Fruit fly (Drosophila melanogaster) whole organism, embryonic: ENCODE data around the gene Lgr3.
A peak's percentile ranks its signal among the peaks of the same experiment; 100 is the strongest.

Experiments
- CG10147 ChIP-seq: fragments of 200-800 bp; sonication (Bioruptor generic); optimal IDR thresholded peaks from 2 replicates; lab custom pipeline; 2019; ENCODE audit warnings: missing biosample characterization, mild to moderate bottlenecking, missing genetic modification characterization, moderate library complexity
- CG11696 ChIP-seq: fragments of 200-800 bp; sonication (Bioruptor generic); IDR thresholded peaks from 2 replicates; pipeline ENCODE4 v1.3.6; 2022; ENCODE audit warnings: missing biosample characterization, missing genetic modification characterization
- CG13424 ChIP-seq: fragments of 200-800 bp; sonication (Bioruptor generic); optimal IDR thresholded peaks from 2 replicates; lab custom pipeline; 2019; ENCODE audit warnings: missing biosample characterization, mild to moderate bottlenecking, missing genetic modification characterization, moderate library complexity
- CG15073 ChIP-seq: fragments of 200-800 bp; sonication (Bioruptor generic); optimal IDR thresholded peaks from 2 replicates; lab custom pipeline; 2016; ENCODE audit warnings: missing biosample characterization, missing genetic modification characterization
- CG1602 ChIP-seq: fragments of 200-800 bp; sonication (Bioruptor generic); optimal IDR thresholded peaks from 3 replicates; lab custom pipeline; 2016; ENCODE audit warnings: missing biosample characterization, missing genetic modification characterization
- CG1647 ChIP-seq: fragments of 200-800 bp; sonication (Bioruptor generic); optimal IDR thresholded peaks from 3 replicates; lab custom pipeline; 2016; ENCODE audit warnings: missing biosample characterization, missing genetic modification characterization
- CG2199 ChIP-seq: fragments of 200-800 bp; sonication (Bioruptor generic); IDR thresholded peaks from 3 replicates; pipeline ENCODE4 v1.3.6; 2022; ENCODE audit warnings: missing biosample characterization, missing genetic modification characterization
- CG2202 ChIP-seq: fragments of 200-800 bp; sonication (Bioruptor generic); optimal IDR thresholded peaks from 2 replicates; lab custom pipeline; 2018; ENCODE audit warnings: missing biosample characterization, mild to moderate bottlenecking, missing genetic modification characterization
- CG3995 ChIP-seq: fragments of 200-800 bp; sonication (Bioruptor generic); optimal IDR thresholded peaks from 3 replicates; lab custom pipeline; 2016; ENCODE audit warnings: missing biosample characterization, missing genetic modification characterization
- CG4282 ChIP-seq: fragments of 200-800 bp; sonication (Bioruptor generic); optimal IDR thresholded peaks from 2 replicates; lab custom pipeline; 2016; ENCODE audit warnings: missing biosample characterization, missing genetic modification characterization
- CG8290 ChIP-seq, 3 experiments: fragments of 200-800 bp; sonication (Bioruptor generic); optimal IDR thresholded peaks; 2 replicates each; lab custom pipeline; 2016 to 2019; ENCODE audit warnings: missing biosample characterization in 3 of 3, missing genetic modification characterization in 3 of 3, mild to moderate bottlenecking in 2 of 3, moderate library complexity in 1 of 3
- CG9817 ChIP-seq: fragments of 200-800 bp; sonication (Bioruptor generic); optimal IDR thresholded peaks from 2 replicates; lab custom pipeline; 2018; ENCODE audit warnings: missing biosample characterization, mild to moderate bottlenecking, missing genetic modification characterization, moderate library complexity
- CHES-1-like ChIP-seq: fragments of 200-800 bp; sonication (Bioruptor generic); optimal IDR thresholded peaks from 2 replicates; lab custom pipeline; 2016; ENCODE audit warnings: missing biosample characterization, missing genetic modification characterization
- D19B ChIP-seq: fragments of 200-800 bp; sonication (Bioruptor generic); optimal IDR thresholded peaks from 2 replicates; lab custom pipeline; 2017; ENCODE audit warnings: missing biosample characterization, mild to moderate bottlenecking, missing genetic modification characterization
- Dp ChIP-seq: fragments of 200-800 bp; sonication (Bioruptor generic); optimal IDR thresholded peaks from 2 replicates; lab custom pipeline; 2018; ENCODE audit warnings: missing biosample characterization, mild to moderate bottlenecking, missing genetic modification characterization, moderate library complexity
- E2f1 ChIP-seq: fragments of 200-800 bp; sonication (Bioruptor generic); IDR thresholded peaks from 2 replicates; pipeline ENCODE4 v1.3.6; 2022; ENCODE audit warnings: missing biosample characterization, missing genetic modification characterization
- Eip74EF ChIP-seq, 2 experiments: fragments of 200-800 bp in 1 of 2; fragments of >200 bp in 1 of 2; sonication (Bioruptor generic) in 1 of 2; optimal IDR thresholded peaks; 2 replicates each; lab custom pipeline; 2017 to 2019; ENCODE audit warnings: missing biosample characterization in 2 of 2, missing genetic modification characterization in 2 of 2, mild to moderate bottlenecking in 1 of 2, moderate library complexity in 1 of 2
- H2.0 ChIP-seq: fragments of 200-800 bp; sonication (Bioruptor generic); IDR thresholded peaks from 2 replicates; pipeline ENCODE4 v1.3.6; 2022; ENCODE audit warnings: missing biosample characterization, missing genetic modification characterization
- Hr39 ChIP-seq: fragments of >200 bp; optimal IDR thresholded peaks from 2 replicates; lab custom pipeline; 2017
- Kr ChIP-seq: fragments of 200-800 bp; sonication (Bioruptor generic); optimal IDR thresholded peaks from 2 replicates; lab custom pipeline; 2017; ENCODE audit warnings: missing biosample characterization, mild to moderate bottlenecking, missing genetic modification characterization
- Meics ChIP-seq: fragments of 200-800 bp; sonication (Bioruptor generic); optimal IDR thresholded peaks from 2 replicates; lab custom pipeline; 2017; ENCODE audit warnings: missing biosample characterization, mild to moderate bottlenecking, missing genetic modification characterization
- Nf-YA ChIP-seq: fragments of 200-800 bp; sonication (Bioruptor generic); IDR thresholded peaks from 2 replicates; pipeline ENCODE4 v1.3.6; 2022; ENCODE audit warnings: missing biosample characterization, missing genetic modification characterization
- Nf-YB ChIP-seq: fragments of 200-800 bp; sonication (Bioruptor generic); optimal IDR thresholded peaks from 3 replicates; lab custom pipeline; 2019; ENCODE audit warnings: missing biosample characterization, mild to moderate bottlenecking, missing genetic modification characterization, moderate library complexity
- Rx ChIP-seq: fragments of 200-800 bp; sonication (Bioruptor generic); IDR thresholded peaks from 2 replicates; pipeline ENCODE4 v1.3.6; 2022; ENCODE audit warnings: missing biosample characterization, missing genetic modification characterization
- Scr ChIP-seq: fragments of 200-800 bp; sonication (Bioruptor generic); IDR thresholded peaks from 2 replicates; pipeline ENCODE4 v1.3.6; 2022; ENCODE audit warnings: missing biosample characterization, missing genetic modification characterization; ENCODE audit not compliant: partially characterized antibody
- Ssrp ChIP-seq: fragments of 200-800 bp; sonication (Bioruptor generic); optimal IDR thresholded peaks from 2 replicates; lab custom pipeline; 2018; ENCODE audit warnings: missing biosample characterization, mild to moderate bottlenecking, missing genetic modification characterization, moderate library complexity
- Usf ChIP-seq: fragments of 200-800 bp; sonication (Bioruptor generic); optimal IDR thresholded peaks from 2 replicates; lab custom pipeline; 2017; ENCODE audit warnings: missing genotype, missing biosample characterization, missing genetic modification characterization
- abd-A ChIP-seq: fragments of 200-800 bp; sonication (Bioruptor generic); optimal IDR thresholded peaks from 3 replicates; lab custom pipeline; 2019; ENCODE audit warnings: missing biosample characterization, mild to moderate bottlenecking, missing genetic modification characterization, moderate library complexity
- ac ChIP-seq: fragments of 200-800 bp; sonication (Bioruptor generic); optimal IDR thresholded peaks from 3 replicates; lab custom pipeline; 2017; ENCODE audit warnings: missing biosample characterization, mild to moderate bottlenecking, missing genetic modification characterization
- ato ChIP-seq: fragments of 200-800 bp; sonication (Bioruptor generic); IDR thresholded peaks from 2 replicates; pipeline ENCODE4 v1.3.6; 2022; ENCODE audit warnings: missing biosample characterization, missing genetic modification characterization; ENCODE audit not compliant: partially characterized antibody
- bsh ChIP-seq, 2 experiments: fragments of 200-800 bp; sonication (Bioruptor generic); optimal IDR thresholded peaks; 2 replicates each; lab custom pipeline; 2017 to 2018; ENCODE audit warnings: mild to moderate bottlenecking in 2 of 2, missing biosample characterization in 2 of 2, missing genetic modification characterization in 2 of 2, moderate library complexity in 1 of 2
- cas ChIP-seq: fragments of 200-800 bp; sonication (Bioruptor generic); IDR thresholded peaks from 2 replicates; pipeline ENCODE4 v1.3.6; 2022; ENCODE audit warnings: missing biosample characterization, missing genetic modification characterization
- chinmo ChIP-seq: fragments of 200-800 bp; sonication (Bioruptor generic); IDR thresholded peaks from 4 replicates; pipeline ENCODE4 v1.3.6; 2022; ENCODE audit warnings: missing biosample characterization, missing genetic modification characterization; ENCODE audit not compliant: partially characterized antibody
- crp ChIP-seq, 2 experiments: fragments of 200-800 bp; sonication (Bioruptor generic); optimal IDR thresholded peaks; 2 replicates in 1 of 2; 3 replicates in 1 of 2; lab custom pipeline; 2017; ENCODE audit warnings: missing biosample characterization in 2 of 2, missing genetic modification characterization in 2 of 2, mild to moderate bottlenecking in 1 of 2, moderate library complexity in 1 of 2
- dati ChIP-seq: fragments of 200-800 bp; sonication (Bioruptor generic); IDR thresholded peaks from 2 replicates; pipeline ENCODE4 v1.3.6; 2022; ENCODE audit warnings: missing biosample characterization, missing genetic modification characterization
- fru ChIP-seq: fragments of >200 bp; optimal IDR thresholded peaks from 2 replicates; lab custom pipeline; 2017
- gsb ChIP-seq: fragments of 200-800 bp; sonication (Bioruptor generic); IDR thresholded peaks from 2 replicates; pipeline ENCODE4 v1.3.6; 2022; ENCODE audit warnings: missing biosample characterization, missing genetic modification characterization
- hb ChIP-seq: fragments of 200-800 bp; sonication (Bioruptor generic); IDR thresholded peaks from 3 replicates; pipeline ENCODE4 v1.3.6; 2022; ENCODE audit warnings: missing biosample characterization, missing genetic modification characterization; ENCODE audit not compliant: partially characterized antibody
- hbn ChIP-seq: fragments of 200-800 bp; sonication (Bioruptor generic); IDR thresholded peaks from 2 replicates; pipeline ENCODE4 v1.3.6; 2022; ENCODE audit warnings: missing biosample characterization, missing genetic modification characterization; ENCODE audit not compliant: partially characterized antibody
- insv ChIP-seq, 2 experiments: fragments of 200-800 bp; sonication (Bioruptor generic); optimal IDR thresholded peaks; 3 replicates each; lab custom pipeline; 2016 to 2018; ENCODE audit warnings: missing biosample characterization in 2 of 2, missing genetic modification characterization in 2 of 2
- kay ChIP-seq: fragments of 200-800 bp; sonication (Bioruptor generic); optimal IDR thresholded peaks from 2 replicates; lab custom pipeline; 2016; ENCODE audit warnings: missing biosample characterization, missing genetic modification characterization
- nau ChIP-seq: fragments of 200-800 bp; sonication (Bioruptor generic); optimal IDR thresholded peaks from 3 replicates; lab custom pipeline; 2017; ENCODE audit warnings: missing biosample characterization, mild to moderate bottlenecking, missing genetic modification characterization, missing genetic modification reagents
- onecut ChIP-seq: fragments of 200-800 bp; sonication (Bioruptor generic); IDR thresholded peaks from 2 replicates; pipeline ENCODE4 v1.3.6; 2022; ENCODE audit warnings: missing biosample characterization, missing genetic modification characterization
- pan ChIP-seq, 4 experiments: fragments of >200 bp in 3 of 4; fragments of 200-800 bp in 1 of 4; sonication (Bioruptor generic) in 1 of 4; optimal IDR thresholded peaks in 3 of 4; IDR thresholded peaks in 1 of 4; 2 replicates each; pipeline versions ENCODE4 v1.3.6 to Lab custom; 2017 to 2022; ENCODE audit warnings: missing biosample characterization in 2 of 4, missing genetic modification characterization in 2 of 4, mixed read lengths in 1 of 4
- scrt ChIP-seq: fragments of 200-800 bp; sonication (Bioruptor generic); optimal IDR thresholded peaks from 2 replicates; lab custom pipeline; 2018; ENCODE audit warnings: missing biosample characterization, mild to moderate bottlenecking, missing genetic modification characterization, moderate library complexity
- sob ChIP-seq: fragments of 200-800 bp; sonication (Bioruptor generic); IDR thresholded peaks from 2 replicates; pipeline ENCODE4 v1.3.6; 2022; ENCODE audit warnings: missing biosample characterization, missing genetic modification characterization
- stc ChIP-seq: fragments of 200-800 bp; sonication (Bioruptor generic); IDR thresholded peaks from 2 replicates; pipeline ENCODE4 v1.3.6; 2022; ENCODE audit warnings: missing biosample characterization, missing genetic modification characterization
- tin ChIP-seq: fragments of 200-800 bp; sonication (Bioruptor generic); optimal IDR thresholded peaks from 3 replicates; lab custom pipeline; 2016; ENCODE audit warnings: missing biosample characterization, missing genetic modification characterization
- unc-4 ChIP-seq: fragments of 200-800 bp; sonication (Bioruptor generic); IDR thresholded peaks from 2 replicates; pipeline ENCODE4 v1.3.6; 2022; ENCODE audit warnings: missing biosample characterization, missing genetic modification characterization; ENCODE audit not compliant: partially characterized antibody
- vfl ChIP-seq: fragments of 200-800 bp; sonication (Bioruptor generic); optimal IDR thresholded peaks from 2 replicates; lab custom pipeline; 2016; ENCODE audit warnings: missing biosample characterization, missing genetic modification characterization

The Lgr3 gene

DNA sequence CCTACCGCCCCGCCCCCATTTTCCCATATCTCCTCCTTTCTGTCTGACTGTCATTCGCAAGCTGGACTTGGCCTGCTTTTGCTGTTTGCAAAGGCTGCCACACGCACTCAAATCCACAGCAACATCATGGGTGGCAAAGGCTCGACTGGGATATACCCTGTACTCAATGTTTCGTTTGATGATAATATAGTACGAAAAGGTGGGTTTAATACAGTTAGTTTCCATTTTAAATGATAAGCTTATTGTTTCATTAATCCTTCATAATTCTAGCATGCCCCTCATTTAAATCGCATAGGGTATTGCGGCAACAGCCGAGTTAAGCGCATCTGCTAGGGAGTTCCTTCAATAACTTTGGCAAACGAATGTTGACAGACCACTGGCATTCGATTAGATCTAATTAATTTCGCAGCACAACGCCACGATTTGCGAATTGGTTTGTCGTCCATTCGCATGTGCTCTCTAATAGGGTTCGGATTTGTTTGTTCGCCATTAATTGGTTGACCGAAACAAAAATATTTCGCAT, 28.6 kb downstream of the Lgr3 start (continued):
- no peak for TF ChIP-seq CG1647
- TF ChIP-seq scrt (GFP tag; lab: Kevin White, UChicago): peak; percentile 20
- TF ChIP-seq Scr (GFP tag; lab: Robert Waterston, UW): no peak
- no peak for TF ChIP-seq CG10147
- no peak for TF ChIP-seq abd-A (tag; lab: Kevin White, UChicago)
- TF ChIP-seq CG15073: no peak
- TF ChIP-seq E2f1 (GFP tag; lab: Robert Waterston, UW): no peak
- TF ChIP-seq pan (optimal IDR thresholded peaks at IDR 0.05; lab: Kevin White, UChicago): no peak
- TF ChIP-seq pan (GFP tag; optimal IDR thresholded peaks at IDR 0.05 in 1 of 2, IDR thresholded peaks at IDR 0.05 in 1 of 2): peak in 1 of 2 experiments; percentile 32
- TF ChIP-seq cas (GFP tag; lab: Robert Waterston, UW): no peak
- TF ChIP-seq CG2199: no peak
- TF ChIP-seq CG13424: no peak
- no peak for TF ChIP-seq ato (GFP tag; lab: Robert Waterston, UW)
- TF ChIP-seq D19B (GFP tag; lab: Kevin White, UChicago): peak; percentile 49
- no peak for TF ChIP-seq dati (GFP tag; lab: Robert Waterston, UW)
- no peak for TF ChIP-seq insv (GFP tag; optimal IDR thresholded peaks at IDR 0.05; lab: Kevin White, UChicago)
- no peak for TF ChIP-seq Kr (GFP tag; lab: Kevin White, UChicago)
- TF ChIP-seq Meics: peak; percentile 16
- no peak for TF ChIP-seq CG3995 (GFP tag; lab: Kevin White, UChicago)
- TF ChIP-seq nau (GFP tag; lab: Kevin White, UChicago): no peak
- no peak for TF ChIP-seq CG2202
- TF ChIP-seq chinmo: no peak
- no peak for TF ChIP-seq kay (GFP tag; lab: Kevin White, UChicago)
- no peak for TF ChIP-seq Nf-YA (GFP tag; lab: Robert Waterston, UW)
- peak; percentile 8; the same call in 1 of the 2 replicates for TF ChIP-seq sob (GFP tag; lab: Robert Waterston, UW)
- TF ChIP-seq vfl (GFP tag; lab: Kevin White, UChicago): no peak
- TF ChIP-seq Nf-YB: no peak
- TF ChIP-seq bsh (GFP tag; optimal IDR thresholded peaks at IDR 0.05; lab: Kevin White, UChicago): no peak
- no peak for TF ChIP-seq onecut
- no peak for TF ChIP-seq stc
- no peak for TF ChIP-seq crp (GFP tag; optimal IDR thresholded peaks at IDR 0.05; lab: Kevin White, UChicago)
- no peak for TF ChIP-seq Usf (GFP tag; lab: Kevin White, UChicago)
- TF ChIP-seq hbn: no peak
- TF ChIP-seq Ssrp (tag; lab: Kevin White, UChicago): no peak
- TF ChIP-seq H2.0: no peak
- TF ChIP-seq Eip74EF (GFP tag; optimal IDR thresholded peaks at IDR 0.05; lab: Kevin White, UChicago): no peak
- TF ChIP-seq CG1602 (GFP tag; lab: Kevin White, UChicago): no peak
- TF ChIP-seq Dp (GFP tag; lab: Kevin White, UChicago): no peak
- TF ChIP-seq hb (GFP tag; lab: Robert Waterston, UW): no peak
- no peak for TF ChIP-seq fru (lab: Kevin White, UChicago)
- TF ChIP-seq ac (GFP tag; lab: Kevin White, UChicago): no peak
- no peak for TF ChIP-seq CG9817 (tag; lab: Kevin White, UChicago)
- no peak for TF ChIP-seq CHES-1-like (GFP tag; lab: Kevin White, UChicago)
- TF ChIP-seq tin: no peak
- TF ChIP-seq Hr39 (lab: Kevin White, UChicago): no peak
- no peak for TF ChIP-seq CG11696 (GFP tag; lab: Robert Waterston, UW)
- TF ChIP-seq CG8290 (GFP tag; optimal IDR thresholded peaks at IDR 0.05; lab: Kevin White, UChicago): no peak
- TF ChIP-seq CG8290 (tag; optimal IDR thresholded peaks at IDR 0.05; lab: Kevin White, UChicago): peak in 1 of 2 experiments; percentile 39
- TF ChIP-seq gsb (GFP tag; lab: Robert Waterston, UW): no peak
- TF ChIP-seq CG4282 (GFP tag; lab: Kevin White, UChicago): no peak
- no peak for TF ChIP-seq unc-4 (GFP tag; lab: Robert Waterston, UW)
- TF ChIP-seq Rx: no peak
